Fruit fly (Drosophila melanogaster): ENCODE data around the gene mRpL38.

mRpL38 gene

dm6 chrX:14237873-14238394 is 11.8 kb downstream of the mRpL38 start, which contains the start of the genes Fbxl4 and Dus2 (continued):
- TF ChIP-seq CG4360 (GFP tag; IDR thresholded peaks at IDR 0.05) (0 out of 2 replicates have a peak, but pooled peaks have one; percentile 43), CG6854 (GFP tag; optimal IDR thresholded peaks at IDR 0.05) (peak; percentile 74), fru (optimal IDR thresholded peaks at IDR 0.05) (no peak), CG11085 (GFP tag; IDR thresholded peaks at IDR 0.05) (peak; percentile 91), Gsc (GFP tag; IDR thresholded peaks at IDR 0.05) (peak; percentile 80), dimm (GFP tag; IDR thresholded peaks at IDR 0.05) (peak; percentile 67), crol (GFP tag; IDR thresholded peaks at IDR 0.05) (peak; percentile 51; the same call in 1 of the 2 replicates), yki (optimal IDR thresholded peaks at IDR 0.05) (no peak), Adf1 (GFP tag; IDR thresholded peaks at IDR 0.05) (peak; percentile 48), CoRest (tag; optimal IDR thresholded peaks at IDR 0.05) (peak; percentile 96), cg (GFP tag; optimal IDR thresholded peaks at IDR 0.05) (no peak), CG31441 (GFP tag; IDR thresholded peaks at IDR 0.05) (peak; percentile 87), Hmx (GFP tag; optimal IDR thresholded peaks at IDR 0.05) (peak; percentile 84), CG17912 (GFP tag; optimal IDR thresholded peaks at IDR 0.05) (peak; percentile 9), CG11093 (GFP tag; IDR thresholded peaks at IDR 0.05) (peak; percentile 85), CG13775 (GFP tag; optimal IDR thresholded peaks at IDR 0.05) (peak; percentile 96), tup (GFP tag; optimal IDR thresholded peaks at IDR 0.05) (peak; percentile 83), gt (GFP tag; IDR thresholded peaks at IDR 0.05) (peak; percentile 89), CG1233 (GFP tag; optimal IDR thresholded peaks at IDR 0.05) (peak; percentile 89), CG33213 (GFP tag; optimal IDR thresholded peaks at IDR 0.05) (peak; percentile 86), jumu (GFP tag; optimal IDR thresholded peaks at IDR 0.05) (peak; percentile 91), NC2β (GFP tag; optimal IDR thresholded peaks at IDR 0.05) (peak; percentile 92), CG10959 (GFP tag; IDR thresholded peaks at IDR 0.05) (peak; percentile 94), exex (tag; optimal IDR thresholded peaks at IDR 0.05) (no peak), CG9215 (GFP tag; IDR thresholded peaks at IDR 0.05) (peak; percentile 84), CG1602 (GFP tag; optimal IDR thresholded peaks at IDR 0.05) (peak; percentile 94), Mes4 (GFP tag; optimal IDR thresholded peaks at IDR 0.05) (peak; percentile 89), croc (GFP tag; conservative IDR thresholded peaks at IDR 0.05) (peak; percentile 88), Ets97D (GFP tag; optimal IDR thresholded peaks at IDR 0.05) (peak; percentile 80), CG1792 (GFP tag; optimal IDR thresholded peaks at IDR 0.05) (peak; percentile 99), Dad (GFP tag; optimal IDR thresholded peaks at IDR 0.05) (peak; percentile 87), tin (GFP tag; optimal IDR thresholded peaks at IDR 0.05) (peak; percentile 97), CG2129 (GFP tag; IDR thresholded peaks at IDR 0.05; ENCODE audit: partially characterized antibody) (no peak), CG6813 (GFP tag; optimal IDR thresholded peaks at IDR 0.05) (peak; percentile 76), Abd-B (GFP tag; optimal IDR thresholded peaks at IDR 0.05) (peak; percentile 92), Hr39 (optimal IDR thresholded peaks at IDR 0.05) (no peak), Six4 (GFP tag; optimal IDR thresholded peaks at IDR 0.05) (peak; percentile 90), CG2202 (tag; optimal IDR thresholded peaks at IDR 0.05) (peak; percentile 81), CG6254 (GFP tag; optimal IDR thresholded peaks at IDR 0.05) (peak; percentile 78), Trl (optimal IDR thresholded peaks at IDR 0.05) (no peak), Trl (GFP tag; optimal IDR thresholded peaks at IDR 0.05) (peak; percentile 94), unc-4 (GFP tag; IDR thresholded peaks at IDR 0.05; ENCODE audit: partially characterized antibody) (peak; percentile 14; the same call in 1 of the 2 replicates), ftz-f1 (GFP tag; optimal IDR thresholded peaks at IDR 0.05) (peak; percentile 51), tll (GFP tag; optimal IDR thresholded peaks at IDR 0.05) (no peak), BEAF-32 (GFP tag; optimal IDR thresholded peaks at IDR 0.05) (peak; percentile 64), zfh1 (GFP tag; IDR thresholded peaks at IDR 0.05) (peak; percentile 94), Hand (GFP tag; optimal IDR thresholded peaks at IDR 0.05) (peak; percentile 66), dati (GFP tag; IDR thresholded peaks at IDR 0.05) (peak; percentile 85), B-H1 (GFP tag; IDR thresholded peaks at IDR 0.05) (peak; percentile 79), CG4707 (GFP tag; optimal IDR thresholded peaks at IDR 0.05) (peak; percentile 60)

Data from whole organism, embryonic.